Fruit fly (Drosophila melanogaster): ENCODE data around the gene twe.
A peak's percentile ranks its signal among the peaks of the same experiment; 100 is the strongest.

DNA sequence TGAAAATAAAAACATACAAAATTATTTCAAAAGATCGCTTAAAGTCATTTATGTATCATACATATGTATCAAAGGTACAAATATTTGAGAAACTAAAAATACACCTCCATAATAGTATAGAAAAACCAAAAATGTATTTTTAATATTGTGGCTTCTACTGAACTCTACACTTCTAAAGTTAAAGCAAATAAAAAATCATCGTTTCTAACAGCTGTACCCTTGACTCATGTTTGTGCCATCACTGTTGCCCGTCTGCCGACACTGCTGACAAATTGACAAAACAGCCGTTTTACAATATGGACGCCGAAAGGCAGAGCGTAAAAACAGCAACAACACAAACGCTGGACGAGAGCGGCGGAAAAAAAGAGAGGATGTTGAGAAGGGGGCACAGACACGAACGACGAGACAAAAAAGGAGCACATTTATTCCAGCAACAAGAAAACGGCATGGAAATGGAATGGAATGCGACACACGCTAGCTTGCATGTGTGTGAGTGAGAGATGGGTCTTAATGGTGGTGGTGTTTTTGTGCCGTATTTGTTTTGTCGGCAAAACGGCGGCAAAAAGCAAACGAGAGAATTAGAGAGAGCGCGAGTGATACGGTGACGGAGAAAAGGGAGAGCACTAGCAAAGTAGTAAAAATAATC lies 24.8 kb upstream of the twe start:
- no peak for TF ChIP-seq CG8478 (optimal IDR thresholded peaks at IDR 0.05)
- no peak for TF ChIP-seq psq (optimal IDR thresholded peaks at IDR 0.05)
- no peak for TF ChIP-seq EcR (GFP tag; optimal IDR thresholded peaks at IDR 0.05)
- TF ChIP-seq pan (optimal IDR thresholded peaks at IDR 0.05) = no peak
- peak; percentile 67 for TF ChIP-seq Dll (optimal IDR thresholded peaks at IDR 0.05)
- no peak for TF ChIP-seq usp (GFP tag; optimal IDR thresholded peaks at IDR 0.05)
